Worm (Caenorhabditis elegans) whole organism, early embryonic: ENCODE data around the gene srm-5.
A peak's percentile ranks its signal among the peaks of the same experiment; 100 is the strongest.

Experiments used
- B0310.2 ChIP-seq: sonication (generic microtip); optimal IDR thresholded peaks from 2 replicates; lab custom pipeline; 2016; ENCODE audit warnings: mild to moderate bottlenecking, missing genetic modification characterization, missing compliant biosample characterization
- F13C5.2 ChIP-seq: sonication (generic microtip); optimal IDR thresholded peaks from 2 replicates; lab custom pipeline; 2017; ENCODE audit warnings: mild to moderate bottlenecking, missing genetic modification characterization, inconsistent platforms, missing compliant biosample characterization
- aly-1 ChIP-seq: sonication (generic microtip); optimal IDR thresholded peaks from 2 replicates; lab custom pipeline; 2016; ENCODE audit warnings: missing genetic modification characterization, missing compliant biosample characterization
- ama-1 ChIP-seq: fragments of 150-350 bp; optimal IDR thresholded peaks from 2 replicates; lab custom pipeline; 2014
- ceh-13 ChIP-seq: fragments of 200-800 bp; sonication (Bioruptor generic); optimal IDR thresholded peaks from 2 replicates; lab custom pipeline; 2018; ENCODE audit warnings: mild to moderate bottlenecking, missing genetic modification characterization, missing compliant biosample characterization
- ceh-36 ChIP-seq: sonication (generic microtip); optimal IDR thresholded peaks from 2 replicates; lab custom pipeline; 2016; ENCODE audit warnings: missing genetic modification characterization, inconsistent platforms, missing compliant biosample characterization
- ets-7 ChIP-seq: sonication (generic microtip); optimal IDR thresholded peaks from 2 replicates; lab custom pipeline; 2016; ENCODE audit warnings: missing genotype, missing genetic modification characterization, missing compliant biosample characterization
- flt-1 ChIP-seq: fragments of 200-800 bp; sonication (Bioruptor generic); IDR thresholded peaks from 2 replicates; pipeline ENCODE4 v1.3.6; 2022; ENCODE audit warnings: missing genetic modification characterization, missing compliant biosample characterization
- hmbx-1 ChIP-seq: sonication (generic microtip); optimal IDR thresholded peaks from 2 replicates; lab custom pipeline; 2016; ENCODE audit warnings: mild to moderate bottlenecking, missing genetic modification characterization, missing compliant biosample characterization
- hmg-4 ChIP-seq: fragments of 200-800 bp; sonication (Bioruptor generic); optimal IDR thresholded peaks from 2 replicates; lab custom pipeline; 2018; ENCODE audit warnings: mild to moderate bottlenecking, missing genetic modification characterization, missing compliant biosample characterization
- hnd-1 ChIP-seq: sonication (generic microtip); optimal IDR thresholded peaks from 2 replicates; lab custom pipeline; 2016; ENCODE audit warnings: missing genetic modification characterization, missing compliant biosample characterization
- pes-1 ChIP-seq: fragments of 200-800 bp; sonication (Bioruptor generic); IDR thresholded peaks from 2 replicates; pipeline ENCODE4 v1.3.6; 2022; ENCODE audit warnings: missing genetic modification reagents, missing genetic modification characterization, missing compliant biosample characterization
- scrt-1 ChIP-seq: fragments of 200-800 bp; sonication (Bioruptor generic); IDR thresholded peaks from 2 replicates; pipeline ENCODE4 v1.3.6; 2022; ENCODE audit warnings: missing genetic modification characterization, missing compliant biosample characterization
- sea-1 ChIP-seq: fragments of 200-800 bp; sonication (Bioruptor generic); conservative IDR thresholded peaks from 2 replicates; pipeline ENCODE4 v1.3.6; 2022; ENCODE audit warnings: missing genetic modification characterization, missing compliant biosample characterization
- tbx-11 ChIP-seq: fragments of 200-800 bp; sonication (Bioruptor generic); IDR thresholded peaks from 2 replicates; pipeline ENCODE4 v1.3.6; 2022; ENCODE audit warnings: missing genetic modification characterization, missing compliant biosample characterization
- tbx-37 ChIP-seq: fragments of 200-800 bp; sonication (Bioruptor generic); conservative IDR thresholded peaks from 2 replicates; pipeline ENCODE4 v1.3.6; 2022; ENCODE audit warnings: missing genetic modification reagents, missing genetic modification characterization, missing compliant biosample characterization
- tra-4 ChIP-seq: sonication (generic microtip); optimal IDR thresholded peaks from 2 replicates; lab custom pipeline; 2017; ENCODE audit warnings: missing genetic modification characterization, missing compliant biosample characterization

The srm-5 gene

ce11 chrV:14350949-14351348 is 15.9 kb downstream of the srm-5 start:
- TF ChIP-seq F13C5.2 (tag; lab: Kevin White, UChicago) (peak; percentile 7), sea-1 (GFP tag; lab: Robert Waterston, UW) (0 out of 2 replicates have a peak, but pooled peaks have one; percentile 21), scrt-1 (GFP tag; lab: Robert Waterston, UW) (no peak), tbx-37 (GFP tag; lab: Robert Waterston, UW) (no peak), ama-1 (lab: Kevin White, UChicago) (no peak), hmg-4 (GFP tag; lab: Kevin White, UChicago) (peak; percentile 34), tra-4 (tag; lab: Kevin White, UChicago) (no peak)

ce11 chrV:14351629-14352028 is 16.6 kb downstream of the srm-5 start, which contains the start of gene vha-13:
Gene vha-13 (plus strand): TSS chrV:14351709.
- no peak for TF ChIP-seq sea-1 (GFP tag; lab: Robert Waterston, UW)
- TF ChIP-seq tra-4 (tag; lab: Kevin White, UChicago) = no peak
- TF ChIP-seq tbx-37 (GFP tag; lab: Robert Waterston, UW) = no peak
- TF ChIP-seq ets-7 (tag; lab: Kevin White, UChicago) = no peak
- no peak for TF ChIP-seq hmg-4 (GFP tag; lab: Kevin White, UChicago)
- TF ChIP-seq hnd-1 (tag; lab: Kevin White, UChicago) = no peak
- no peak for TF ChIP-seq ama-1 (lab: Kevin White, UChicago)
- TF ChIP-seq pes-1 (GFP tag; lab: Robert Waterston, UW) = no peak
- TF ChIP-seq B0310.2 (tag; lab: Kevin White, UChicago) = no peak

- TF ChIP-seq pes-1 (GFP tag; lab: Robert Waterston, UW) (no peak), ama-1 (lab: Kevin White, UChicago) (no peak), hmbx-1 (tag; lab: Kevin White, UChicago) (no peak), hmg-4 (GFP tag; lab: Kevin White, UChicago) (no peak), tbx-11 (GFP tag; lab: Robert Waterston, UW) (no peak), ceh-13 (GFP tag; lab: Kevin White, UChicago) (no peak), hnd-1 (tag; lab: Kevin White, UChicago) (no peak), ceh-36 (tag; lab: Kevin White, UChicago) (no peak), sea-1 (GFP tag; lab: Robert Waterston, UW) (no peak), tra-4 (tag; lab: Kevin White, UChicago) (no peak), ets-7 (tag; lab: Kevin White, UChicago) (no peak), aly-1 (tag; lab: Kevin White, UChicago) (no peak), F13C5.2 (tag; lab: Kevin White, UChicago) (no peak), B0310.2 (tag; lab: Kevin White, UChicago) (no peak)
These were observed 17.0 kb downstream of the srm-5 start for ce11 chrV:14352032-14352431.

- peak; percentile 52 for TF ChIP-seq ama-1 (lab: Kevin White, UChicago)
- TF ChIP-seq sea-1 (GFP tag; lab: Robert Waterston, UW) = no peak
- TF ChIP-seq tra-4 (tag; lab: Kevin White, UChicago) = no peak
- TF ChIP-seq hmg-4 (GFP tag; lab: Kevin White, UChicago) = no peak
- TF ChIP-seq aly-1 (tag; lab: Kevin White, UChicago) = peak; percentile 9
These were observed 19.4 kb downstream of the srm-5 start, which contains the start of gene Y49A3A.3 for ce11 chrV:14354258-14354877. Gene Y49A3A.3 (plus strand): TSS chrV:14354410.

ce11 chrV:14355738-14356368 is 20.9 kb downstream of the srm-5 start, which contains the start of gene cyn-1:
Gene cyn-1 (plus strand): TSS chrV:14356076.
- TF ChIP-seq pes-1 (GFP tag; lab: Robert Waterston, UW) = 0 out of 2 replicates have a peak, but pooled peaks have one; percentile 36
- TF ChIP-seq F13C5.2 (tag; lab: Kevin White, UChicago) = peak; percentile 61
- TF ChIP-seq flt-1 (GFP tag; lab: Robert Waterston, UW) = no peak

- TF ChIP-seq B0310.2 (tag; lab: Kevin White, UChicago) (no peak), tbx-11 (GFP tag; lab: Robert Waterston, UW) (no peak), F13C5.2 (tag; lab: Kevin White, UChicago) (no peak), tra-4 (tag; lab: Kevin White, UChicago) (no peak), ama-1 (lab: Kevin White, UChicago) (no peak), hmbx-1 (tag; lab: Kevin White, UChicago) (no peak), scrt-1 (GFP tag; lab: Robert Waterston, UW) (no peak), aly-1 (tag; lab: Kevin White, UChicago) (no peak), ets-7 (tag; lab: Kevin White, UChicago) (no peak), ceh-36 (tag; lab: Kevin White, UChicago) (no peak), tbx-37 (GFP tag; lab: Robert Waterston, UW) (no peak), ceh-13 (GFP tag; lab: Kevin White, UChicago) (no peak), hnd-1 (tag; lab: Kevin White, UChicago) (no peak), pes-1 (GFP tag; lab: Robert Waterston, UW) (no peak), hmg-4 (GFP tag; lab: Kevin White, UChicago) (no peak), sea-1 (GFP tag; lab: Robert Waterston, UW) (no peak), flt-1 (GFP tag; lab: Robert Waterston, UW) (no peak)
These were observed 23.6 kb downstream of the srm-5 start, which contains the start of gene Y49A3A.4 for ce11 chrV:14358577-14358976. Gene Y49A3A.4 (minus strand): TSS chrV:14358890.

ce11 chrV:14361973-14362372 is 27.0 kb downstream of the srm-5 start:
- TF ChIP-seq tbx-11 (GFP tag; lab: Robert Waterston, UW) (no peak), hmg-4 (GFP tag; lab: Kevin White, UChicago) (no peak), sea-1 (GFP tag; lab: Robert Waterston, UW) (no peak), pes-1 (GFP tag; lab: Robert Waterston, UW) (no peak), ceh-36 (tag; lab: Kevin White, UChicago) (no peak), tra-4 (tag; lab: Kevin White, UChicago) (no peak), hmbx-1 (tag; lab: Kevin White, UChicago) (no peak), ets-7 (tag; lab: Kevin White, UChicago) (no peak), F13C5.2 (tag; lab: Kevin White, UChicago) (no peak), ama-1 (lab: Kevin White, UChicago) (no peak), tbx-37 (GFP tag; lab: Robert Waterston, UW) (no peak), aly-1 (tag; lab: Kevin White, UChicago) (no peak), B0310.2 (tag; lab: Kevin White, UChicago) (no peak), hnd-1 (tag; lab: Kevin White, UChicago) (no peak), flt-1 (GFP tag; lab: Robert Waterston, UW) (no peak), scrt-1 (GFP tag; lab: Robert Waterston, UW) (no peak)
